Worm (Caenorhabditis elegans) whole organism, L4/young adult: ENCODE results near the gene gly-10.

ENCODE experiments used
- dao-5 ChIP-seq: sonication (generic microtip); optimal IDR thresholded peaks from 2 replicates; lab custom pipeline; 2016; ENCODE audit warnings: missing genotype, missing genetic modification characterization, moderate library complexity, missing compliant biosample characterization
- him-1 ChIP-seq: sonication (generic microtip); optimal IDR thresholded peaks from 2 replicates; lab custom pipeline; 2016; ENCODE audit warnings: missing genotype, missing genetic modification reagents, missing genetic modification characterization, missing compliant biosample characterization

ce11 chrIV:13764708-13765107 is 14.2 kb upstream of the gly-10 start:
- no peak for TF ChIP-seq dao-5 (tag; lab: Kevin White, UChicago)
- TF ChIP-seq him-1 (tag; lab: Kevin White, UChicago), result no peak
